Worm (Caenorhabditis elegans): ENCODE results near the gene ZK1010.12.

- TF ChIP-seq ctbp-1 (GFP tag; IDR thresholded peaks at IDR 0.05), result no peak
- no peak for TF ChIP-seq zag-1 (tag; optimal IDR thresholded peaks at IDR 0.05)
- TF ChIP-seq unc-62 (GFP tag; optimal IDR thresholded peaks at IDR 0.05 in 1 of 2), result no peak
- no peak for TF ChIP-seq unc-62 (tag; optimal IDR thresholded peaks at IDR 0.05)
- no peak for TF ChIP-seq pha-4 (GFP tag; IDR thresholded peaks at IDR 0.05)
- no peak for TF ChIP-seq pha-4 (tag; optimal IDR thresholded peaks at IDR 0.05)
- no peak for TF ChIP-seq duxl-1 (tag; optimal IDR thresholded peaks at IDR 0.05; ENCODE audit: poor library complexity)
- no peak for TF ChIP-seq pqm-1 (tag; optimal IDR thresholded peaks at IDR 0.05)
- no peak for TF ChIP-seq lsy-2 (tag; optimal IDR thresholded peaks at IDR 0.05)
- no peak for TF ChIP-seq dpl-1 (GFP tag; optimal IDR thresholded peaks at IDR 0.05)
- no peak for TF ChIP-seq F44E2.7 (GFP tag; IDR thresholded peaks at IDR 0.05)
Measured at ce11 chrIII:12966895-12967294, 24.2 kb upstream of the ZK1010.12 start, which contains the start of gene ttm-1.
